Fruit fly (Drosophila melanogaster): ENCODE data around the gene ppk5.

DNA sequence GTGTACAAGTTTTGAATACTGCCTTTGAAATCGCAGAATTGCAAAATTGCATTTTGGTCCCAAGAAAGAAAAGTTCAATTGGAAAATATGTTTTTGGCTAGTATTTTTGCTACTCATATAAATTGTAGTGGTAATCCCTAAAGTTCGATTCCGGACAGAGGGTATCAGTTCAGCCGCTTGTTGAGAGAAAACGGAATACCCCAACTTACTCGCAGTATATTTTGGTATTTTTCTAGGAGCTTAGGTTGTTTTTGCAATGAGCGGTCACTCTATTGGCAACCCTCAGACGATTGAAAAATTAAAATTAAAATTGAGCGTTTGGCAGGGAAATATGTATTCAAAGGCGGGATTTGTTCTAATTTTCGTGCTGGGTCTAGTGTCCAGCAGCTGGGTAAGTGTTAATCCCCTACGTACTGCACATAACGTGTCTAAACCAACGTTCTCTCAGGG lies 39.9 kb downstream of the ppk5 start:
- TF ChIP-seq Dll (optimal IDR thresholded peaks at IDR 0.05) (no peak), pan (optimal IDR thresholded peaks at IDR 0.05) (no peak)

All from whole organism.